Fruit fly (Drosophila melanogaster): ENCODE data around the gene CG13312.

dm6 chr3L:8763794-8764193 lies 43.2 kb downstream of the CG13312 start:
- TF ChIP-seq CG7045 (GFP tag; optimal IDR thresholded peaks at IDR 0.05) (no peak), CG1620 (GFP tag; optimal IDR thresholded peaks at IDR 0.05) (no peak), tj (GFP tag; optimal IDR thresholded peaks at IDR 0.05) (no peak), CG5204 (GFP tag; optimal IDR thresholded peaks at IDR 0.05) (no peak), CG14711 (tag; optimal IDR thresholded peaks at IDR 0.05) (no peak), cnc (optimal IDR thresholded peaks at IDR 0.05) (no peak), kay (GFP tag; ENCODE audit: borderline replicate concordance) (no peak), CG12768 (GFP tag; optimal IDR thresholded peaks at IDR 0.05) (no peak), CG7101 (tag; optimal IDR thresholded peaks at IDR 0.05) (no peak)

Measured in whole organism, adult.